Worm (Caenorhabditis elegans): Measurements from ENCODE around the gene vps-52.

DNA sequence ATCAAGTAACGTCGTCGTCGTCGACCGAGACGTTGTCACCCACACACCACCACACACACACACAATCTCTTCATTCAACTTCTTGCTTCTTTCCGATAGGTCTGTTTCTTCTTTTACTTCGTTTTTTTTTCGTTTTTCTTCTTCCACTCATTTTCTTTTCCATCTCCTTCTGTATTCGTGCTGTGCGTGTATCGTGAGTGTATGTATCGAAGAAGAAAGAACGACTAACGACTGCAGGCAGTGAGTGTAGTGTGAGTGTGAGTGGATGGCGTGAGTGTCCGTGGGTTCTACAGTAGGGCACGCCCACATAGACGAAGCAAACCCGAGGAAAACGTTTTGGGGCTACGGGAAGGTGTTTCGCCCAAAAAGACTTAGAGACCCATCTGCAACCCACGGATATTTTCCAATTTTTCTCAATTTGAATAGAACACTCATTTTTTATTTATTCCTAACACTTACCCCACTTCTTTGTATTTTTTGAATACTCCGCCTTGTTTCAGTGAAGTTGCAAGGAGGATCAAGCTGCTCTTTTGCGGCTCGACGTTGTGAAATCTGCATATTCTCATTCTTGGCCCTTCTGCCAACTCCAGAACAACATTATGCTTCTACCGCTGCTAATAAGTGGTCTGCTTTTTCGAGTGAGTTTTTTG is 20.6 kb downstream of the vps-52 start, which contains the start of gene adt-2:
- TF ChIP-seq ztf-23 (GFP tag; IDR thresholded peaks at IDR 0.05) (no peak), ztf-29 (GFP tag; IDR thresholded peaks at IDR 0.05) (no peak)
